Worm (Caenorhabditis elegans) whole organism, mixed stage, embryonic: ENCODE data around the gene twnk-1.

ENCODE experiments used
- M03D4.4 ChIP-seq: sonication (generic microtip); optimal IDR thresholded peaks from 2 replicates; lab custom pipeline; 2017; ENCODE audit warnings: mild to moderate bottlenecking, missing genetic modification characterization, missing compliant biosample characterization
- ceh-43 ChIP-seq: fragments of 200-800 bp; sonication (Bioruptor generic); optimal IDR thresholded peaks from 2 replicates; lab custom pipeline; 2018; ENCODE audit warnings: mild to moderate bottlenecking, missing genetic modification characterization, moderate library complexity, missing compliant biosample characterization
- drap-1 ChIP-seq: fragments of 200-800 bp; sonication (Bioruptor generic); optimal IDR thresholded peaks from 3 replicates; lab custom pipeline; 2018; ENCODE audit warnings: mild to moderate bottlenecking, missing genetic modification characterization, missing compliant biosample characterization
- elt-3 ChIP-seq: fragments of 150-350 bp; optimal IDR thresholded peaks from 2 replicates; lab custom pipeline; 2014; ENCODE audit warnings: missing biosample characterization, missing genetic modification characterization
- lin-13 ChIP-seq: fragments of 150-350 bp; optimal IDR thresholded peaks from 2 replicates; lab custom pipeline; 2014; ENCODE audit warnings: missing biosample characterization, missing genetic modification characterization
- mep-1 ChIP-seq: fragments of 150-350 bp; optimal IDR thresholded peaks from 2 replicates; lab custom pipeline; 2017; ENCODE audit warnings: missing biosample characterization, missing genetic modification reagents, missing genetic modification characterization, inconsistent platforms
- nhr-12 ChIP-seq: fragments of 150-350 bp; optimal IDR thresholded peaks from 2 replicates; lab custom pipeline; 2014; ENCODE audit warnings: missing biosample characterization, missing genetic modification characterization
- pha-4 ChIP-seq: fragments of 150-350 bp; optimal IDR thresholded peaks from 2 replicates; lab custom pipeline; 2018; ENCODE audit warnings: missing biosample characterization, missing genetic modification reagents, missing genetic modification characterization
- snpc-4 ChIP-seq: fragments of 150-350 bp; optimal IDR thresholded peaks from 2 replicates; lab custom pipeline; 2014; ENCODE audit warnings: missing biosample characterization, missing genetic modification characterization
- sptf-1 ChIP-seq: sonication (generic microtip); optimal IDR thresholded peaks from 2 replicates; lab custom pipeline; 2017; ENCODE audit warnings: mild to moderate bottlenecking, missing genetic modification characterization, moderate library complexity, missing compliant biosample characterization
- unc-39 ChIP-seq: fragments of 150-350 bp; optimal IDR thresholded peaks from 2 replicates; lab custom pipeline; 2014; ENCODE audit warnings: missing biosample characterization, missing genetic modification characterization

- TF ChIP-seq unc-39 (tag; lab: Kevin White, UChicago) (no peak), elt-3 (tag; lab: Kevin White, UChicago) (no peak), pha-4 (tag; lab: Kevin White, UChicago) (peak; percentile 58), mep-1 (tag; lab: Kevin White, UChicago) (no peak), nhr-12 (tag; lab: Kevin White, UChicago) (no peak), drap-1 (GFP tag; lab: Kevin White, UChicago) (peak; percentile 75), ceh-43 (GFP tag; lab: Kevin White, UChicago) (no peak), snpc-4 (tag; lab: Kevin White, UChicago) (no peak), sptf-1 (tag; lab: Kevin White, UChicago) (peak; percentile 67), lin-13 (peak; percentile 8), M03D4.4 (no peak)
Observed at ce11 chrX:5818176-5818575, 27.2 kb downstream of the twnk-1 start.
